Worm (Caenorhabditis elegans) whole organism, mixed stage, embryonic: Measurements from ENCODE around the gene T23B5.6.
"Not testable (repeated sequence)": the region's sequence is repeated elsewhere in the genome, so short reads cannot be mapped to it uniquely, and the experiment has no call there.

Experiments
- bed-3 ChIP-seq: fragments of 200-800 bp; sonication (Bioruptor generic); optimal IDR thresholded peaks from 3 replicates; lab custom pipeline; 2018; ENCODE audit warnings: mild to moderate bottlenecking, missing genetic modification characterization, moderate library complexity, missing compliant biosample characterization
- blmp-1 ChIP-seq: fragments of 150-350 bp; optimal IDR thresholded peaks from 2 replicates; lab custom pipeline; 2014; ENCODE audit warnings: missing biosample characterization, missing genetic modification characterization
- ceh-43 ChIP-seq: fragments of 200-800 bp; sonication (Bioruptor generic); optimal IDR thresholded peaks from 2 replicates; lab custom pipeline; 2018; ENCODE audit warnings: mild to moderate bottlenecking, missing genetic modification characterization, moderate library complexity, missing compliant biosample characterization
- ces-1 ChIP-seq: fragments of 150-350 bp; optimal IDR thresholded peaks from 2 replicates; lab custom pipeline; 2014; ENCODE audit warnings: missing biosample characterization, missing genetic modification reagents, missing genetic modification characterization
- elt-1 ChIP-seq: sonication (generic microtip); optimal IDR thresholded peaks from 2 replicates; lab custom pipeline; 2017; ENCODE audit warnings: missing genetic modification characterization, mild to moderate bottlenecking, missing compliant biosample characterization, antibody characterized with exemption, moderate library complexity, borderline replicate concordance; ENCODE audit not compliant: insufficient read depth
- flh-1 ChIP-seq: fragments of 200-800 bp; sonication (Bioruptor generic); optimal IDR thresholded peaks from 2 replicates; lab custom pipeline; 2018; ENCODE audit warnings: mild to moderate bottlenecking, missing genetic modification characterization, moderate library complexity, missing compliant biosample characterization
- ham-2 ChIP-seq: fragments of 200-800 bp; sonication (Bioruptor generic); optimal IDR thresholded peaks from 2 replicates; lab custom pipeline; 2018; ENCODE audit warnings: mild to moderate bottlenecking, missing genetic modification characterization, missing compliant biosample characterization
- hlh-1 ChIP-seq: fragments of 150-350 bp; optimal IDR thresholded peaks from 2 replicates; lab custom pipeline; 2014; ENCODE audit warnings: missing biosample characterization, missing genetic modification reagents, missing genetic modification characterization
- lin-32 ChIP-seq: fragments of 200-800 bp; sonication (Bioruptor generic); optimal IDR thresholded peaks from 2 replicates; lab custom pipeline; 2018; ENCODE audit warnings: mild to moderate bottlenecking, missing genetic modification characterization, missing compliant biosample characterization
- mab-5 ChIP-seq: fragments of 150-350 bp; optimal IDR thresholded peaks from 2 replicates; lab custom pipeline; 2014; ENCODE audit warnings: missing biosample characterization, missing genetic modification characterization
- mep-1 ChIP-seq: fragments of 150-350 bp; optimal IDR thresholded peaks from 2 replicates; lab custom pipeline; 2017; ENCODE audit warnings: missing biosample characterization, missing genetic modification reagents, missing genetic modification characterization, inconsistent platforms
- mls-2 ChIP-seq: sonication (generic microtip); optimal IDR thresholded peaks from 2 replicates; lab custom pipeline; 2016; ENCODE audit warnings: mild to moderate bottlenecking, missing genetic modification characterization, moderate library complexity, missing compliant biosample characterization
- nhr-12 ChIP-seq: fragments of 150-350 bp; optimal IDR thresholded peaks from 2 replicates; lab custom pipeline; 2014; ENCODE audit warnings: missing biosample characterization, missing genetic modification characterization
- nhr-2 ChIP-seq: fragments of 150-350 bp; optimal IDR thresholded peaks from 2 replicates; lab custom pipeline; 2014; ENCODE audit warnings: missing biosample characterization, missing genetic modification characterization
- nhr-237 ChIP-seq: fragments of 150-350 bp; optimal IDR thresholded peaks from 2 replicates; lab custom pipeline; 2014; ENCODE audit warnings: missing biosample characterization, missing genetic modification characterization
- nhr-28 ChIP-seq: fragments of 150-350 bp; optimal IDR thresholded peaks from 2 replicates; lab custom pipeline; 2014; ENCODE audit warnings: missing biosample characterization, missing genetic modification characterization
- nhr-76 ChIP-seq: sonication (generic microtip); optimal IDR thresholded peaks from 2 replicates; lab custom pipeline; 2017; ENCODE audit warnings: missing biosample characterization, missing genetic modification characterization
- pha-4 ChIP-seq: fragments of 150-350 bp; optimal IDR thresholded peaks from 2 replicates; lab custom pipeline; 2018; ENCODE audit warnings: missing biosample characterization, missing genetic modification reagents, missing genetic modification characterization
- sptf-1 ChIP-seq: sonication (generic microtip); optimal IDR thresholded peaks from 2 replicates; lab custom pipeline; 2017; ENCODE audit warnings: mild to moderate bottlenecking, missing genetic modification characterization, moderate library complexity, missing compliant biosample characterization
- unc-120 ChIP-seq: sonication (generic microtip); optimal IDR thresholded peaks from 2 replicates; lab custom pipeline; 2017; ENCODE audit warnings: missing genetic modification characterization, missing compliant biosample characterization; ENCODE audit not compliant: poor library complexity, severe bottlenecking
- unc-39 ChIP-seq: fragments of 150-350 bp; optimal IDR thresholded peaks from 2 replicates; lab custom pipeline; 2014; ENCODE audit warnings: missing biosample characterization, missing genetic modification characterization
- unc-62 ChIP-seq: fragments of 150-350 bp; optimal IDR thresholded peaks from 2 replicates; lab custom pipeline; 2014; ENCODE audit warnings: missing biosample characterization, missing genetic modification reagents, missing genetic modification characterization

T23B5.6 gene

DNA sequence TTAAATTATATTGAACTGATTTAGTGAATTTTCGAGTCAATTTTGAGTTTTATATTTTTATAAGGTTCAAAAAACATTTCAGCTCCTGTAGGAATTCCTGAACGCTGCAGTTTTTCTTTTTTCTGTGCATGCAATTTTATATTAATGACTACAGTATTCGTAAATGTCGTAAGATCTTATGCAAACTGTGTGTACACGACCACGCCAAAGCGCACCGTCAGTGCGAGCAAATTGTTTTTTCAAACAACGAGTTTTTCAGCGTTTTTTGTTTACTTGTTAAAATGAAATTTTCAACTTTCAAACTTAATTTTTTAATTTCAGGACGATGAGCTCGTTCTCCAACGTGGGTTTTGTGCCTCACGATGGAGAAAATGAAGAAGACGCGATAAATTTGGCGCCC lies 36.9 kb downstream of the T23B5.6 start, which contains the start of gene vha-7:
Gene vha-7 (plus strand): TSS at position 326 of the 400 bp plus-strand sequence.
- TF ChIP-seq sptf-1 (tag; lab: Kevin White, UChicago) (no peak), blmp-1 (no peak), pha-4 (tag; lab: Kevin White, UChicago) (no peak), nhr-237 (no peak), nhr-28 (tag; lab: Kevin White, UChicago) (no peak)

DNA sequence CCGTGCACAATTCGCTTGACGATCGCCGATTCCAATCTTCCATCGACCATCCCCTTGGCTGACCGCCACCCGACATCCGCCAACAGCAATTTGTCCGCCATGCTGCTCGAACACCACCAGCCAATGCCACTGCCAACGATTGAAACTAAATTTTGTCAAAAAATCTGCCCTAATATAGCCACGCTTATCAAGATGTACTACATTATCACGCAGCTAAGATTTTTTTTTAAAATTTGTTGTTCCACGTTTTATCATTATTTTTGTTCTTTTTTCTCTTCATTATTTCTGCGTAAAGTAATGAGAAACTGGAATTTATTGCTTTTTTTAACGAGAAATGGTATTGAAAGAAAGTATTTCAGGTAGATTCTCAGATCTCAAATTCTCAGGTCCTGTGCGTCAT lies 37.7 kb downstream of the T23B5.6 start, which contains the start of gene C26H9A.3:
Gene C26H9A.3 (minus strand): TSS at position 101 of the 400 bp plus-strand sequence.
- TF ChIP-seq ceh-43 (GFP tag; lab: Kevin White, UChicago); sptf-1 (tag; lab: Kevin White, UChicago); bed-3 (GFP tag; lab: Kevin White, UChicago): not testable (repeated sequence)

DNA sequence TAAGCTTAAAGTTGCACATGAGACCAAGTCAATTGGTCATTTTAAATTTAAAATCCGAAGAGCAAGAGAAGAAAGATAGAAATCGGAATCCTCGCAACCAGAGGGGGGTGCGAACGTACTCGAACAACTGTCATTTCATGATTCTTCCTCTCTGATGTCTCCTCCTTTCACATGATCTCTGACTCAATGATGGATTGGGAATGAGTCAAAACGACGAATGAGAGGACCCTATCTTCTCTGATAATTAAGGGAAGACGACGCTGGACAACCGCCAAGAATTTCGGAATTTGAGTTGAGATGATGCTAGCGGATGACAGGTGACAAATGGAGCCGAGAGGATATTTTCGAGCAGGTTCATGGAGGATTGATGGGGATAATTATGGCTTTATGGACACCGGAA lies 39.7 kb downstream of the T23B5.6 start:
- TF ChIP-seq unc-62, result peak; percentile 98
- TF ChIP-seq mep-1 (tag; lab: Kevin White, UChicago), result peak; percentile 27
- no peak for TF ChIP-seq sptf-1 (tag; lab: Kevin White, UChicago)
- TF ChIP-seq ham-2, result no peak
- TF ChIP-seq unc-39 (tag; lab: Kevin White, UChicago), result no peak
- peak; percentile 72 for TF ChIP-seq mab-5
- no peak for TF ChIP-seq flh-1 (GFP tag; lab: Kevin White, UChicago)
- no peak for TF ChIP-seq nhr-76 (tag; lab: Kevin White, UChicago)
- TF ChIP-seq unc-120 (tag; lab: Kevin White, UChicago), result peak; percentile 86
- peak; percentile 99 for TF ChIP-seq hlh-1 (tag; lab: Kevin White, UChicago)
- TF ChIP-seq elt-1 (tag; lab: Kevin White, UChicago), result no peak

ce11 chrIV:12633825-12634224 lies 43.2 kb downstream of the T23B5.6 start:
- TF ChIP-seq unc-120 (tag; lab: Kevin White, UChicago) (peak; percentile 19), unc-62 (peak; percentile 29), ham-2 (peak; percentile 26), pha-4 (tag; lab: Kevin White, UChicago) (peak; percentile 10), lin-32 (GFP tag; lab: Kevin White, UChicago) (no peak)

DNA sequence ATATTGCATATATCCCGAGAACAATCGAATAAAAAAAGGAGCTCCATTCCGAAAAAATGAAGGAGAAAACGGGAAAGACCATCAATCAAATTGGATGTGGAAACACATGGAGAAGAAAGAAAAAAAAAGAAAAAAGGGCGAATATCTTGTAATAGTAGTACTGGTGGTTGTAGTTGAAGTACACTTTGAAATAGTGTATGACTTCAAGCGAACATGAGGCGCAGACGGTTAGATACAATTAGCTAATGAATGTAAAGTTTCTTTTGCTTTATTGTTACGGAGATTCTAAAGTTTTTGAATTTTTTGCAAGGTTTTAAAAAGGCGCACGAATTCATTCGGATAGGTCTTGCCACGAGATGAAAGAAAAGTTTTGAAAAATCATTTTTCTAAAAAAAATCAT lies 44.6 kb downstream of the T23B5.6 start:
- TF ChIP-seq nhr-2 (tag; lab: Kevin White, UChicago) (no peak), bed-3 (GFP tag; lab: Kevin White, UChicago) (no peak), lin-32 (GFP tag; lab: Kevin White, UChicago) (no peak), nhr-12 (tag; lab: Kevin White, UChicago) (no peak), ces-1 (GFP tag; lab: Kevin White, UChicago) (peak; percentile 64), sptf-1 (tag; lab: Kevin White, UChicago) (no peak)

DNA sequence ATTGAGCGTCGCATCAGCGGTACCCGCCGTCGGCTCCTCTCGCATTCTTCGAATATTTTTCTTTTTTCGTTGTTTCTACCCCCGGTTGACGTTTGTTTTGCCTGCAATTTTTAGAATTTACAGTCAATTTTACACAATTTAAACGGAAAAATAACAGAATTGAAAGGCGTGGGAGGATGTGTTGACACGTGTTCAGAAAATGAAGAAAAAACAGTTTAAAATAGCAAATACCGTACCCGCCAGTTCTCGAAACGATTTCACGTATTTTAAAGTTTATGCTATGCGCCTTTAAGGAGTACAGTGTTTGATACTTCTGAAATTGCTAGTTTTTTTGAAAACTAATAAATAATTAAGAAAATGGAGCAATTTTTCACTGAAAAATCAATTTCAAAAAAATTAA lies 46.1 kb downstream of the T23B5.6 start, which contains the start of gene ark-1:
Gene ark-1 (minus strand): TSS at position 101 of the 400 bp plus-strand sequence.
- no peak for TF ChIP-seq sptf-1 (tag; lab: Kevin White, UChicago)
- no peak for TF ChIP-seq nhr-12 (tag; lab: Kevin White, UChicago)
- TF ChIP-seq mls-2 (tag; lab: Kevin White, UChicago), result no peak
- TF ChIP-seq, all 35 proteins: peak for 0
